Fruit fly (Drosophila melanogaster): ENCODE measurements around the gene CG17129.

Gene CG17129

DNA sequence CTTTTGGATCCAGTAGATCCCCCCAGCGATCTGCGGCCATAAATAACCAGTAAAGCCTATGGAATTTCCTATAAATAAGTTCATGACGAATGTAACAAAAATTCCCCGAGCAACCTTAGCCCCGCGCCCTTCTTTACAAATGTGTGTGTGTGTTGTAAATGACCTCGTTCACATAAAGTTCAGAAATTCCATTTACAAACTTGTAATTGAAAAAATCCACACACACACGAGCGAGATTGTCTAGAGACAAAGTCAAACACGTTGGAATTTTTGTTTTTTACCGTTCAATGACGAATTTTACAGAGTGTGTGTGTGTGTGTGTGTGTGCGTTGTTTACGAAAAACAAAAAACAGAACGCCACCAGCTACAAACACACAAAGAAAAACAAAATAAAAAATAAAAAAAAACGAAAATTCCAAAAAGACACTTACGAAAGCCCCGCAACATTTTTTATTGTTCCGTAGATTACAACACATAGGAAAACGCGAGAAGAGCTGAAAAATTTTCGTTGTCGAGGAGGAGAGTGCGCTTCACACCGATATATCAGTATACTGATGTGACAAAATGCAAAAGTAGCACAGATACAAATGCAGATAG is 41.3 kb downstream of the CG17129 start:
- TF ChIP-seq Mnt (GFP tag; optimal IDR thresholded peaks at IDR 0.05) (no peak), CG5204 (GFP tag; optimal IDR thresholded peaks at IDR 0.05) (no peak), Hr96 (GFP tag; optimal IDR thresholded peaks at IDR 0.05) (peak; percentile 16), CG14711 (tag; optimal IDR thresholded peaks at IDR 0.05) (no peak), cnc (optimal IDR thresholded peaks at IDR 0.05) (no peak), tj (GFP tag; optimal IDR thresholded peaks at IDR 0.05) (no peak), CG11617 (GFP tag; optimal IDR thresholded peaks at IDR 0.05) (no peak), CG7101 (tag; optimal IDR thresholded peaks at IDR 0.05) (no peak), ovo (GFP tag; optimal IDR thresholded peaks at IDR 0.05) (no peak), kay (GFP tag; ENCODE audit: borderline replicate concordance) (peak; percentile 72), CG12768 (GFP tag; optimal IDR thresholded peaks at IDR 0.05) (no peak)

DNA sequence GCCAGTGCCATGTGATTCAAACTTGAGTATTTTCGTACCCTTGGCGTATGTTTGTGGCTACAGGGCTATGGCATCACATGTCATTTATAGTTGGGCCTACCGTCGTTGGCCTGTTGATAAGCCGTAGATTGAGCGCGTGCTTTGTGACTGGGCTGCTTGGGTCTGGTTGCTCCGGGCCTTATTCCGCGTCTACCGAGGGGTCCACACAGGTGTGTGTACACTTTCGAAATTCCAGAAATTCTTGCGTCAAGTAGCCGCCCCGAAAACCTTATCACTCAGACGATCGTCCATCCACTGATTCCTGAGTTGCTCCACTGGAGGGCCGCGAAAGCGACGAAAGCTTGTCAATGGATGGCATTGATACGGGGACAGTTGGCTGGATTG is 42.1 kb downstream of the CG17129 start:
- TF ChIP-seq CG7045 (GFP tag; optimal IDR thresholded peaks at IDR 0.05) (no peak), Mnt (GFP tag; optimal IDR thresholded peaks at IDR 0.05) (peak; percentile 63), cic (GFP tag; optimal IDR thresholded peaks at IDR 0.05) (peak; percentile 73), CG5204 (GFP tag; optimal IDR thresholded peaks at IDR 0.05) (peak; percentile 2), Hr96 (GFP tag; optimal IDR thresholded peaks at IDR 0.05) (no peak), kay (GFP tag; ENCODE audit: borderline replicate concordance) (peak; percentile 26), bab1 (GFP tag; optimal IDR thresholded peaks at IDR 0.05) (no peak)

DNA sequence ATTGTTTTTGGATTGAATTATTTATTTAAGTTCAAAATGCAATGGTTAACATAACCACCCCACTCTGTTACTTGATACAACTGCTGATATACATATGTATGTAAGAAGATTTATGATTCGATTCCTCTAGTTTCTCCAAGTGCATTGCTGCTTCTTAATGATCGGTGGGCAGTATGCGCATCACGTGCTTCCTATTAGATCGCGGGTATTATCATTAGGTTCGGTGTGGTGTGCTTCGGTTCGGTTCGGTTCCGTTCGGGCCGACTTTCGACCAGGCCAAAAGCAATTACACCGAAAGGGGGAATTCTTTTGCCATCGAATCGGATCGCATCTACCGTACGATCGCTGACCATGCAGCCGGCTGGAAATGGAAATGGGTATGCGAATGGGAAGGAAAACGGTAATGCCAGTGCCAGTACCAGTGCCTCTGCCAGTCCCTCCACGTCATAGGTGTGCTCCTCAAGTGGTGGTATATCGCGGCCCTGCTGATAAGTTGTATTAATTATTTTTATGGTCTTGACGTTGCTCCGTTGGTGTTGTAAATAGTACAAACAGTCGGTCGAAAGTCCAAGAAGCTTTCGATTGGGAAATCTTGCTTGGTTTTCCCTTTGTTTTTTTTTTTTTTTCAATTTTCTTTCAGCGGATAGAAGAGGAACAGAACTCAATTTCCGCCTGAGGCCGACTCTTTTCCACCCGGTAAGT is 42.6 kb downstream of the CG17129 start:
- TF ChIP-seq CG12768 (GFP tag; optimal IDR thresholded peaks at IDR 0.05) = peak; percentile 47
- no peak for TF ChIP-seq pad (GFP tag; optimal IDR thresholded peaks at IDR 0.05)
- no peak for TF ChIP-seq cnc (optimal IDR thresholded peaks at IDR 0.05)
- no peak for TF ChIP-seq ovo (GFP tag; optimal IDR thresholded peaks at IDR 0.05)
- peak; percentile 33 for TF ChIP-seq tj (GFP tag; optimal IDR thresholded peaks at IDR 0.05)
- no peak for TF ChIP-seq toe (GFP tag; optimal IDR thresholded peaks at IDR 0.05)
- TF ChIP-seq CG1620 (GFP tag; optimal IDR thresholded peaks at IDR 0.05) = no peak
- TF ChIP-seq cic (GFP tag; optimal IDR thresholded peaks at IDR 0.05) = no peak
- peak; percentile 61 for TF ChIP-seq kay (GFP tag; ENCODE audit: borderline replicate concordance)

DNA sequence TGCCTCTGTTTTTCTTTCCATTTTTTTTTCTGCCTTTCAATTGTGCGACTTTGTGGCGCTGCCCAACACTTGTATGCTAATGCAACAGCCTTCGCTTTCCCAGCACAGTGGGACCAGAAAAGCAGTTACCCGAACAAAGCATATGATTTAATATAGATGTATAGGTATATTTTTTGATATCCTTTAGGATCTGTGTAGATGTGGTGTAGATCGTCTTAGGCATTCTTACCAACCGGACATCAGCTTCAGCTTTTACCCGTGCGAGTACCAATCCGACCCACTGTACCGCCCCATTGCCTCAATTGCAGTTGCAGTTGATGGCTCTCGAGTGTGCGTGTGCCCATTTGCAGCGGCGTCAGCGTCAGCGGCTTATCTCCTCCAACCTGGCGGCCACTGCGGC is 43.7 kb downstream of the CG17129 start:
- TF ChIP-seq CG5204 (GFP tag; optimal IDR thresholded peaks at IDR 0.05) (peak; percentile 31), Crg-1 (GFP tag; optimal IDR thresholded peaks at IDR 0.05) (no peak), CG1620 (GFP tag; optimal IDR thresholded peaks at IDR 0.05) (no peak), CG7101 (tag; optimal IDR thresholded peaks at IDR 0.05) (peak; percentile 1), cnc (optimal IDR thresholded peaks at IDR 0.05) (no peak), tj (GFP tag; optimal IDR thresholded peaks at IDR 0.05) (no peak)

- TF ChIP-seq tj (GFP tag; optimal IDR thresholded peaks at IDR 0.05) (no peak), CG11617 (GFP tag; optimal IDR thresholded peaks at IDR 0.05) (no peak), pad (GFP tag; optimal IDR thresholded peaks at IDR 0.05) (no peak), Clk (GFP tag; optimal IDR thresholded peaks at IDR 0.05) (no peak), Crg-1 (GFP tag; optimal IDR thresholded peaks at IDR 0.05) (no peak), cic (GFP tag; optimal IDR thresholded peaks at IDR 0.05) (no peak), toe (GFP tag; optimal IDR thresholded peaks at IDR 0.05) (no peak), CG1620 (GFP tag; optimal IDR thresholded peaks at IDR 0.05) (no peak), CG33017 (tag; optimal IDR thresholded peaks at IDR 0.05) (no peak), bab1 (GFP tag; optimal IDR thresholded peaks at IDR 0.05) (no peak), CG7101 (tag; optimal IDR thresholded peaks at IDR 0.05) (no peak), CG7045 (GFP tag; optimal IDR thresholded peaks at IDR 0.05) (no peak), CG12768 (GFP tag; optimal IDR thresholded peaks at IDR 0.05) (no peak), kay (GFP tag; ENCODE audit: borderline replicate concordance) (no peak), Hr96 (GFP tag; optimal IDR thresholded peaks at IDR 0.05) (no peak), CG14711 (tag; optimal IDR thresholded peaks at IDR 0.05) (no peak), cnc (optimal IDR thresholded peaks at IDR 0.05) (no peak)
Observed at dm6 chr3L:635529-635928, 44.6 kb downstream of the CG17129 start.

DNA sequence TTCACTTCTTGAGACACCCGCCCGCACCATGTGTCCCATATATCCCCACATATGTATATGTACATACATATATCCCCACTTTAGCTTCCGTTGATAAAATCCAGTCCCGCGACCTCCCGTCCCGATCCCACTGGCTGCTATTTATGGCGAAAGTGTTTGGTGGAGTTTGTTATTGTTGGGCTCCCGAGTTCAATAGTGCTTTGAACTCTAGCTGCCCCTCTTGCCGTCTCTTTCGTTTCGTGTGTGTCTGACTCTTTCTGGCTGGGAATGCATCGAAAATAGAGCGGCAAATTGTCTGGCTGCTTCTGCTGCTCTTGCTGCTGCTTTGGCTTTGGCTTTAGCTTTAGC is 45.1 kb downstream of the CG17129 start:
- no peak for TF ChIP-seq tj (GFP tag; optimal IDR thresholded peaks at IDR 0.05)
- no peak for TF ChIP-seq Hr96 (GFP tag; optimal IDR thresholded peaks at IDR 0.05)
- TF ChIP-seq CG11617 (GFP tag; optimal IDR thresholded peaks at IDR 0.05) = no peak
- no peak for TF ChIP-seq bab1 (GFP tag; optimal IDR thresholded peaks at IDR 0.05)
- no peak for TF ChIP-seq pad (GFP tag; optimal IDR thresholded peaks at IDR 0.05)
- no peak for TF ChIP-seq CG7101 (tag; optimal IDR thresholded peaks at IDR 0.05)
- TF ChIP-seq Clk (GFP tag; optimal IDR thresholded peaks at IDR 0.05) = no peak
- TF ChIP-seq CG33017 (tag; optimal IDR thresholded peaks at IDR 0.05) = no peak
- no peak for TF ChIP-seq kay (GFP tag; ENCODE audit: borderline replicate concordance)
- TF ChIP-seq ovo (GFP tag; optimal IDR thresholded peaks at IDR 0.05) = no peak
- TF ChIP-seq Crg-1 (GFP tag; optimal IDR thresholded peaks at IDR 0.05) = no peak
- TF ChIP-seq CG7045 (GFP tag; optimal IDR thresholded peaks at IDR 0.05) = no peak

Data from whole organism, adult.